3 worm cellular contexts compared by ENCODE assay signal in genomic region chrII:4044349-4044748, ce11.
TF ChIP-seq lines count a peak whose summit lies in the region.

Gene rpn-11 (minus strand): TSS chrII:4044546.

TF ChIP-seq in whole organism, L2 larva, 48 proteins besides CTCF, POLR2A, EP300 and RAD21 (continued from another document):
- TF ChIP-seq nhr-237 (tag; optimal IDR thresholded peaks at IDR 0.05; lab: Kevin White, UChicago): peak; percentile 41
- no peak for TF ChIP-seq ceh-16 (tag; optimal IDR thresholded peaks at IDR 0.05; lab: Kevin White, UChicago)
- no peak for TF ChIP-seq alr-1 (tag; optimal IDR thresholded peaks at IDR 0.05; lab: Kevin White, UChicago)
- TF ChIP-seq nhr-21 (tag; optimal IDR thresholded peaks at IDR 0.05; lab: Kevin White, UChicago): peak; percentile 81
- TF ChIP-seq nhr-25 (tag; optimal IDR thresholded peaks at IDR 0.05; lab: Kevin White, UChicago): peak; percentile 87
- peak; percentile 86 for TF ChIP-seq unc-55 (GFP tag; optimal IDR thresholded peaks at IDR 0.05; lab: Kevin White, UChicago)
- TF ChIP-seq nhr-12 (tag; optimal IDR thresholded peaks at IDR 0.05; lab: Kevin White, UChicago): no peak
- peak; percentile 88 for TF ChIP-seq crh-2 (tag; optimal IDR thresholded peaks at IDR 0.05; lab: Kevin White, UChicago)
- TF ChIP-seq lsy-2 (tag; optimal IDR thresholded peaks at IDR 0.05; lab: Kevin White, UChicago): peak; percentile 91 to 96
- TF ChIP-seq aly-2 (tag; optimal IDR thresholded peaks at IDR 0.05; lab: Kevin White, UChicago): no peak
- peak; percentile 80 for TF ChIP-seq C34F6.9 (tag; optimal IDR thresholded peaks at IDR 0.05; lab: Kevin White, UChicago)
- TF ChIP-seq lin-13 (GFP tag; optimal IDR thresholded peaks at IDR 0.05; lab: Kevin White, UChicago): peak; percentile 84
- no peak for TF ChIP-seq unc-39 (tag; optimal IDR thresholded peaks at IDR 0.05; lab: Kevin White, UChicago)
- peak; percentile 63 for TF ChIP-seq snpc-4 (tag; optimal IDR thresholded peaks at IDR 0.05; lab: Kevin White, UChicago)
- no peak for TF ChIP-seq peb-1 (tag; optimal IDR thresholded peaks at IDR 0.05; lab: Kevin White, UChicago)
- TF ChIP-seq ztf-1 (GFP tag; conservative IDR thresholded peaks at IDR 0.05; lab: Robert Waterston, UW): no peak
- TF ChIP-seq zag-1 (tag; optimal IDR thresholded peaks at IDR 0.05; lab: Kevin White, UChicago): peak; percentile 71
- TF ChIP-seq nhr-23 (tag; optimal IDR thresholded peaks at IDR 0.05; lab: Kevin White, UChicago): no peak
- no peak for TF ChIP-seq nhr-11 (tag; optimal IDR thresholded peaks at IDR 0.05; lab: Kevin White, UChicago)
- TF ChIP-seq R02D3.7 (tag; optimal IDR thresholded peaks at IDR 0.05; lab: Kevin White, UChicago): peak; percentile 35
- TF ChIP-seq egl-27 (tag; optimal IDR thresholded peaks at IDR 0.05; lab: Kevin White, UChicago): peak; percentile 10
- TF ChIP-seq nhr-129 (tag; optimal IDR thresholded peaks at IDR 0.05; lab: Kevin White, UChicago): peak; percentile 41
- TF ChIP-seq unc-62 (GFP tag; optimal IDR thresholded peaks at IDR 0.05; lab: Kevin White, UChicago): no peak
- peak; percentile 95 for TF ChIP-seq skn-1 (tag; optimal IDR thresholded peaks at IDR 0.05; lab: Kevin White, UChicago)
- TF ChIP-seq nhr-77 (tag; optimal IDR thresholded peaks at IDR 0.05; lab: Kevin White, UChicago): no peak
- TF ChIP-seq ama-1 (optimal IDR thresholded peaks at IDR 0.05; lab: Kevin White, UChicago): no peak

TF ChIP-seq in whole organism, L4 larva, 104 proteins besides CTCF, POLR2A, EP300 and RAD21 (continued from another document and continues in another):
- TF ChIP-seq daf-8 (GFP tag; IDR thresholded peaks at IDR 0.05; lab: Robert Waterston, UW): no peak
- peak; percentile 70 for TF ChIP-seq nhr-25 (tag; optimal IDR thresholded peaks at IDR 0.05; lab: Kevin White, UChicago; ENCODE audit: borderline replicate concordance, insufficient read depth)
- no peak for TF ChIP-seq F44E2.7 (GFP tag; IDR thresholded peaks at IDR 0.05; lab: Robert Waterston, UW)
- TF ChIP-seq ces-1 (GFP tag; optimal IDR thresholded peaks at IDR 0.05; lab: Kevin White, UChicago): no peak
- TF ChIP-seq daf-19 (GFP tag; conservative IDR thresholded peaks at IDR 0.05; lab: Robert Waterston, UW): 0 out of 2 replicates have a peak, but pooled peaks have one; percentile 39
- TF ChIP-seq ceh-44 (GFP tag; IDR thresholded peaks at IDR 0.05; lab: Robert Waterston, UW): no peak
- 0 out of 2 replicates have a peak, but pooled peaks have one; percentile 13 for TF ChIP-seq Y75B8A.6 (GFP tag; IDR thresholded peaks at IDR 0.05; lab: Robert Waterston, UW)
- TF ChIP-seq egl-27 (tag; optimal IDR thresholded peaks at IDR 0.05; lab: Kevin White, UChicago): no peak
- TF ChIP-seq nhr-6 (tag; optimal IDR thresholded peaks at IDR 0.05; lab: Kevin White, UChicago): peak; percentile 44
- TF ChIP-seq ctbp-1 (GFP tag; IDR thresholded peaks at IDR 0.05; lab: Robert Waterston, UW): peak; percentile 41; the same call in 1 of the 2 replicates
- no peak for TF ChIP-seq dmd-8 (GFP tag; IDR thresholded peaks at IDR 0.05; lab: Robert Waterston, UW)
- 0 out of 2 replicates have a peak, but pooled peaks have one; percentile 52 for TF ChIP-seq egl-43 (GFP tag; IDR thresholded peaks at IDR 0.05; lab: Robert Waterston, UW)
- TF ChIP-seq F49E8.2 (tag; optimal IDR thresholded peaks at IDR 0.05; lab: Kevin White, UChicago; ENCODE audit: borderline replicate concordance): no peak
- peak; percentile 70; the same call in 1 of the 2 replicates for TF ChIP-seq tra-1 (GFP tag; IDR thresholded peaks at IDR 0.05; lab: Robert Waterston, UW)
- TF ChIP-seq Y48G9A.11 (GFP tag; IDR thresholded peaks at IDR 0.05; lab: Robert Waterston, UW): no peak
- peak in 1 of 2 experiments; percentile 18 for TF ChIP-seq daf-16 (GFP tag; optimal IDR thresholded peaks at IDR 0.05; lab: Kevin White, UChicago)
- TF ChIP-seq daf-16 (tag; optimal IDR thresholded peaks at IDR 0.05; lab: Kevin White, UChicago): peak; percentile 37
- TF ChIP-seq dmd-6 (GFP tag; IDR thresholded peaks at IDR 0.05; lab: Robert Waterston, UW): peak; percentile 77
- no peak for TF ChIP-seq zip-11 (GFP tag; IDR thresholded peaks at IDR 0.05; lab: Robert Waterston, UW)
- TF ChIP-seq ceh-62 (tag; optimal IDR thresholded peaks at IDR 0.05; lab: Kevin White, UChicago): no peak
- peak; percentile 77 for TF ChIP-seq dve-1 (tag; optimal IDR thresholded peaks at IDR 0.05; lab: Kevin White, UChicago; ENCODE audit: insufficient read depth)
- TF ChIP-seq nhr-111 (GFP tag; optimal IDR thresholded peaks at IDR 0.05; lab: Kevin White, UChicago): no peak
- TF ChIP-seq lin-29 (GFP tag; IDR thresholded peaks at IDR 0.05; lab: Robert Waterston, UW): peak; percentile 74; the same call in 1 of the 2 replicates
- no peak for TF ChIP-seq saeg-2 (GFP tag; IDR thresholded peaks at IDR 0.05; lab: Robert Waterston, UW)
- no peak for TF ChIP-seq unc-39 (tag; optimal IDR thresholded peaks at IDR 0.05; lab: Kevin White, UChicago)
- TF ChIP-seq cey-2 (tag; optimal IDR thresholded peaks at IDR 0.05; lab: Kevin White, UChicago; ENCODE audit: borderline replicate concordance, insufficient read depth): no peak
- TF ChIP-seq ztf-11 (tag; optimal IDR thresholded peaks at IDR 0.05; lab: Kevin White, UChicago): no peak
- peak; percentile 66 for TF ChIP-seq nhr-77 (tag; optimal IDR thresholded peaks at IDR 0.05; lab: Kevin White, UChicago)
- peak; percentile 85 for TF ChIP-seq mep-1 (tag; optimal IDR thresholded peaks at IDR 0.05; lab: Kevin White, UChicago)
- no peak for TF ChIP-seq set-16 (GFP tag; IDR thresholded peaks at IDR 0.05; lab: Robert Waterston, UW)
- no peak for TF ChIP-seq skn-1 (tag; optimal IDR thresholded peaks at IDR 0.05; lab: Kevin White, UChicago)
- TF ChIP-seq nhr-28 (tag; optimal IDR thresholded peaks at IDR 0.05; lab: Kevin White, UChicago): peak; percentile 41
- peak; percentile 69 for TF ChIP-seq spr-3 (GFP tag; optimal IDR thresholded peaks at IDR 0.05; lab: Kevin White, UChicago)
- TF ChIP-seq ama-1 (optimal IDR thresholded peaks at IDR 0.05; lab: Kevin White, UChicago): peak; percentile 42
- TF ChIP-seq lim-7 (GFP tag; IDR thresholded peaks at IDR 0.05; lab: Robert Waterston, UW): no peak
- TF ChIP-seq mdl-1 (tag; optimal IDR thresholded peaks at IDR 0.05; lab: Kevin White, UChicago): peak in 1 of 2 experiments; percentile 83
- TF ChIP-seq nhr-41 (GFP tag; IDR thresholded peaks at IDR 0.05; lab: Robert Waterston, UW): no peak
- TF ChIP-seq vab-7 (GFP tag; IDR thresholded peaks at IDR 0.05; lab: Robert Waterston, UW): no peak
- no peak for TF ChIP-seq nhr-237 (tag; optimal IDR thresholded peaks at IDR 0.05; lab: Kevin White, UChicago)
- TF ChIP-seq zfp-3 (GFP tag; conservative IDR thresholded peaks at IDR 0.05; lab: Robert Waterston, UW): peak; percentile 92
- TF ChIP-seq ceh-82 (tag; optimal IDR thresholded peaks at IDR 0.05; lab: Kevin White, UChicago): no peak
- no peak for TF ChIP-seq tag-97 (GFP tag; IDR thresholded peaks at IDR 0.05; lab: Robert Waterston, UW)
- TF ChIP-seq dpl-1 (GFP tag; optimal IDR thresholded peaks at IDR 0.05; lab: Kevin White, UChicago): peak; percentile 97
- TF ChIP-seq rbr-2 (tag; optimal IDR thresholded peaks at IDR 0.05; lab: Kevin White, UChicago): peak; percentile 90
- TF ChIP-seq nhr-10 (tag; optimal IDR thresholded peaks at IDR 0.05; lab: Kevin White, UChicago): no peak
- TF ChIP-seq madf-9 (GFP tag; conservative IDR thresholded peaks at IDR 0.05; lab: Robert Waterston, UW): peak; percentile 59; the same call in 1 of the 2 replicates
- no peak for TF ChIP-seq snpc-4 (tag; optimal IDR thresholded peaks at IDR 0.05; lab: Kevin White, UChicago)
- peak; percentile 54 for TF ChIP-seq F37D6.2 (tag; optimal IDR thresholded peaks at IDR 0.05; lab: Kevin White, UChicago)
- no peak for TF ChIP-seq ceh-28 (tag; optimal IDR thresholded peaks at IDR 0.05; lab: Kevin White, UChicago)
- TF ChIP-seq zfp-2 (tag; optimal IDR thresholded peaks at IDR 0.05; lab: Kevin White, UChicago): peak; percentile 64
- peak; percentile 50 for TF ChIP-seq spr-1 (tag; optimal IDR thresholded peaks at IDR 0.05; lab: Kevin White, UChicago)
- TF ChIP-seq lin-13 (GFP tag; optimal IDR thresholded peaks at IDR 0.05; lab: Kevin White, UChicago): peak; percentile 81
- TF ChIP-seq jun-1 (tag; optimal IDR thresholded peaks at IDR 0.05; lab: Kevin White, UChicago): peak; percentile 54

TF ChIP-seq in whole organism, late embryonic, 69 proteins besides CTCF, POLR2A, EP300 and RAD21 (continued from another document):
- TF ChIP-seq hlh-8 (tag; optimal IDR thresholded peaks at IDR 0.05; lab: Kevin White, UChicago): no peak
- no peak for TF ChIP-seq F13H6.1 (tag; optimal IDR thresholded peaks at IDR 0.05; lab: Kevin White, UChicago)
- TF ChIP-seq C08G9.2 (tag; optimal IDR thresholded peaks at IDR 0.05; lab: Kevin White, UChicago): no peak
- no peak for TF ChIP-seq odd-2 (tag; optimal IDR thresholded peaks at IDR 0.05; lab: Kevin White, UChicago)
- no peak for TF ChIP-seq mec-3 (tag; optimal IDR thresholded peaks at IDR 0.05; lab: Kevin White, UChicago; ENCODE audit: borderline replicate concordance)
- no peak for TF ChIP-seq ceh-19 (GFP tag; optimal IDR thresholded peaks at IDR 0.05; lab: Kevin White, UChicago)
- TF ChIP-seq elt-2 (tag; optimal IDR thresholded peaks at IDR 0.05; lab: Kevin White, UChicago): peak; percentile 44
- TF ChIP-seq ceh-22 (tag; optimal IDR thresholded peaks at IDR 0.05; lab: Kevin White, UChicago): no peak
- no peak for TF ChIP-seq K02D7.2 (tag; optimal IDR thresholded peaks at IDR 0.05; lab: Kevin White, UChicago)
- no peak for TF ChIP-seq C38D4.7 (GFP tag; optimal IDR thresholded peaks at IDR 0.05; lab: Kevin White, UChicago)
- TF ChIP-seq madf-2 (tag; optimal IDR thresholded peaks at IDR 0.05; lab: Kevin White, UChicago): no peak
- peak; percentile 9 for TF ChIP-seq unc-42 (tag; optimal IDR thresholded peaks at IDR 0.05; lab: Kevin White, UChicago)
- no peak for TF ChIP-seq fax-1 (tag; optimal IDR thresholded peaks at IDR 0.05; lab: Kevin White, UChicago)
- peak; percentile 54 for TF ChIP-seq ref-2 (tag; optimal IDR thresholded peaks at IDR 0.05; lab: Kevin White, UChicago)
- no peak for TF ChIP-seq dve-1 (tag; optimal IDR thresholded peaks at IDR 0.05; lab: Kevin White, UChicago)
- no peak for TF ChIP-seq ceh-2 (tag; optimal IDR thresholded peaks at IDR 0.05; lab: Kevin White, UChicago)
- TF ChIP-seq pax-1 (tag; optimal IDR thresholded peaks at IDR 0.05; lab: Kevin White, UChicago): peak; percentile 39
- TF ChIP-seq nfya-1 (tag; optimal IDR thresholded peaks at IDR 0.05; lab: Kevin White, UChicago): peak; percentile 71
- no peak for TF ChIP-seq sox-4 (tag; optimal IDR thresholded peaks at IDR 0.05; lab: Kevin White, UChicago)
- no peak for TF ChIP-seq pag-3 (tag; optimal IDR thresholded peaks at IDR 0.05; lab: Kevin White, UChicago; ENCODE audit: borderline replicate concordance)
- no peak for TF ChIP-seq eyg-1 (tag; optimal IDR thresholded peaks at IDR 0.05; lab: Kevin White, UChicago)
- TF ChIP-seq tbx-7 (tag; optimal IDR thresholded peaks at IDR 0.05; lab: Kevin White, UChicago): no peak
